Worm (Caenorhabditis elegans): ENCODE results near the gene prk-2.

DNA sequence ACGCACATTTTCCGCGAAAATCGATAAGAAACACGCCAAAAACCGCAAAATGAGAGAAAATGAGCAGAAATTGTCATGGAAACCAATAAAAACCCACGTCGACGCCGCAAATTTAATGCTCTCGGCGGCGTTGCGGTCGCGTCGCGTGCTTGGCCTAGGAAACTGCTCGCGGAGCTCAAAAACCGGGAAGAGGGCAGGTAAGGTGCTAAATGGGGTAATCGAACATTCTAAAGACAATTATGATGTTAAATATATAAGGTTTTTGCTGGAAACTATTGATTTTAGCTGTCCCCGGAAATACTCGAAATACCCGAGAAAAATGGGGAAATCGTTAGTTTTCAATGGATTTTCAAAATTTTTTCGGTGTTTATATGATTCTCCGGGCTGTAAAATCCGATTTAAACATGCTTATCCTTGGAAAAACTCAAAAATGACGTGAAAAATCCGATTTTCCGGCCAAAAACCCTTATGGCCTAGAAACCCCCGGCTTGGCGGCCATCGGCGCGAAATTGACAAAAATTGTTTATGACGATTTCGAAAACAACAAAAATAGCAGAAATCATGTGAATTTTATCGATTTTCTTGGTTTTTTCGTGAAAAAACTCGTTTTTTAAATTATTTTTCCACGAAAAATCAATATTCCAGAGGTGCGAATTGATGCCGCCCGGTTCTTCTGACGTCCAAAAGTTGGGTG, 47.5 kb downstream of the prk-2 start, which contains the start of gene phf-15:
- TF ChIP-seq ama-1 (optimal IDR thresholded peaks at IDR 0.05), result no peak
- TF ChIP-seq ceh-36 (tag; optimal IDR thresholded peaks at IDR 0.05), result no peak
- TF ChIP-seq hmg-4 (GFP tag; optimal IDR thresholded peaks at IDR 0.05), result no peak
- TF ChIP-seq scrt-1 (GFP tag; IDR thresholded peaks at IDR 0.05), result no peak
- no peak for TF ChIP-seq ceh-13 (GFP tag; optimal IDR thresholded peaks at IDR 0.05)
- TF ChIP-seq aly-1 (tag; optimal IDR thresholded peaks at IDR 0.05), result no peak
- no peak for TF ChIP-seq tbx-37 (GFP tag; conservative IDR thresholded peaks at IDR 0.05)
- TF ChIP-seq flt-1 (GFP tag; IDR thresholded peaks at IDR 0.05), result no peak
- no peak for TF ChIP-seq tra-4 (tag; optimal IDR thresholded peaks at IDR 0.05)
- no peak for TF ChIP-seq B0310.2 (tag; optimal IDR thresholded peaks at IDR 0.05)
- TF ChIP-seq pes-1 (GFP tag; IDR thresholded peaks at IDR 0.05), result no peak
- TF ChIP-seq hmbx-1 (tag; optimal IDR thresholded peaks at IDR 0.05), result no peak
- TF ChIP-seq sea-1 (GFP tag; conservative IDR thresholded peaks at IDR 0.05), result no peak

Measured in whole organism, early embryonic.